Fruit fly (Drosophila melanogaster) whole organism, wandering third instar larva: ENCODE results near the gene CG5149.

ENCODE experiments used
- Abd-B ChIP-seq: fragments of >200 bp; optimal IDR thresholded peaks from 2 replicates; lab custom pipeline; 2017; ENCODE audit warnings: missing biosample characterization, missing genetic modification characterization
- ey ChIP-seq: fragments of 200-800 bp; sonication (Bioruptor generic); optimal IDR thresholded peaks from 2 replicates; lab custom pipeline; 2016; ENCODE audit warnings: missing biosample characterization, missing genetic modification characterization
- foxo ChIP-seq, 2 experiments: fragments of 200-800 bp; sonication (Bioruptor generic); optimal IDR thresholded peaks; 2 replicates in 1 of 2; 3 replicates in 1 of 2; lab custom pipeline; 2016 to 2017; ENCODE audit warnings: missing biosample characterization in 2 of 2, missing genetic modification characterization in 2 of 2
- fru ChIP-seq: fragments of 200-800 bp; sonication (Bioruptor generic); optimal IDR thresholded peaks from 3 replicates; lab custom pipeline; 2016; ENCODE audit warnings: missing biosample characterization, mild to moderate bottlenecking, missing genetic modification characterization
- sv ChIP-seq: fragments of 200-800 bp; sonication (Bioruptor generic); optimal IDR thresholded peaks from 3 replicates; lab custom pipeline; 2016; ENCODE audit warnings: missing biosample characterization, missing genetic modification characterization

DNA sequence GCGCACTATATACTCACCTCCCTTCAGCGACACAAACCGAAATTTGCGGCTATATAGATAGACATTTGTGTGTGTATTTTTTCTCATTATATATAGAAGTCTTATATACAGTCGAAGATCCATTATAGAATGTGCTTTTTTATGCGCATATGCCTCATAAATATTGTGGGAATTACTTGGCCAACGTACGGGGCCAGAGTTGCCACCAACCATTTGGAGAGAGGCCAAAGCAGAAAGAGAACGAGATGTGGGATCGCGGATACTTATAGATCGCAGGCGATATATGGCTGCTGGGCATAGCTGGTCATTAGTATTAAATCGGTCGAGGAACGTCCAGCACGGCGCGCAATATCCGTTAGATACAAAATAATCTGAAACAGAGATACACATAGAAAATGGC is 16.9 kb upstream of the CG5149 start, which contains the start of gene CG5177:
- TF ChIP-seq sv (GFP tag; lab: Kevin White, UChicago): no peak
- TF ChIP-seq fru (GFP tag; lab: Kevin White, UChicago): no peak
- TF ChIP-seq foxo (GFP tag; optimal IDR thresholded peaks at IDR 0.05; lab: Kevin White, UChicago): no peak
- no peak for TF ChIP-seq ey (GFP tag; lab: Kevin White, UChicago)
- no peak for TF ChIP-seq Abd-B (GFP tag; lab: Kevin White, UChicago)
